Comparison of ENCODE assay signal across 2 fruit fly cellular contexts in genomic region chrX:13781739-13782502, dm6.
A peak's percentile ranks its signal among the peaks of the same experiment; 100 is the strongest.
TF ChIP-seq lines count a peak whose summit lies in the region.

Gene CtsB (minus strand): TSS chrX:13782170.
Gene amrt (plus strand): TSS chrX:13782459.

TF ChIP-seq in whole organism, embryonic, 481 proteins besides CTCF, POLR2A, EP300 and RAD21 (continued from another document and continues in another):
- TF ChIP-seq Myb (GFP tag; optimal IDR thresholded peaks at IDR 0.05; lab: Kevin White, UChicago) = peak; percentile 52
- peak; percentile 62 for TF ChIP-seq CG17829 (tag; optimal IDR thresholded peaks at IDR 0.05; lab: Kevin White, UChicago)
- no peak for TF ChIP-seq pfk (GFP tag; optimal IDR thresholded peaks at IDR 0.05; lab: Kevin White, UChicago)
- no peak for TF ChIP-seq sc (optimal IDR thresholded peaks at IDR 0.05; lab: Kevin White, UChicago)
- no peak for TF ChIP-seq sc (GFP tag; optimal IDR thresholded peaks at IDR 0.05; lab: Kevin White, UChicago)
- TF ChIP-seq ara (GFP tag; IDR thresholded peaks at IDR 0.05; lab: Robert Waterston, UW) = no peak
- no peak for TF ChIP-seq CG18011 (GFP tag; optimal IDR thresholded peaks at IDR 0.05; lab: Kevin White, UChicago)
- peak; percentile 85 for TF ChIP-seq vnd (GFP tag; IDR thresholded peaks at IDR 0.05; lab: Robert Waterston, UW; ENCODE audit: partially characterized antibody)
- TF ChIP-seq Nf-YC (tag; optimal IDR thresholded peaks at IDR 0.05; lab: Kevin White, UChicago) = peak; percentile 52
- TF ChIP-seq chinmo (GFP tag; IDR thresholded peaks at IDR 0.05; lab: Robert Waterston, UW; ENCODE audit: partially characterized antibody) = peak; percentile 72; the same call in 2 of the 4 replicates
- TF ChIP-seq HLH4C (GFP tag; IDR thresholded peaks at IDR 0.05; lab: Robert Waterston, UW; ENCODE audit: partially characterized antibody) = peak; percentile 76
- TF ChIP-seq CG14860 (GFP tag; IDR thresholded peaks at IDR 0.05; lab: Robert Waterston, UW; ENCODE audit: partially characterized antibody) = peak; percentile 75
- no peak for TF ChIP-seq rib (GFP tag; IDR thresholded peaks at IDR 0.05; lab: Robert Waterston, UW)
- TF ChIP-seq CG12769 (tag; optimal IDR thresholded peaks at IDR 0.05; lab: Kevin White, UChicago) = peak; percentile 59
- 0 out of 2 replicates have a peak, but pooled peaks have one; percentile 29 for TF ChIP-seq CG42726 (GFP tag; IDR thresholded peaks at IDR 0.05; lab: Robert Waterston, UW; ENCODE audit: partially characterized antibody)
- TF ChIP-seq CG14014 (GFP tag; IDR thresholded peaks at IDR 0.05; lab: Robert Waterston, UW) = no peak
- TF ChIP-seq CG9437 (GFP tag; optimal IDR thresholded peaks at IDR 0.05; lab: Kevin White, UChicago) = peak; percentile 12
- TF ChIP-seq CG7987 (GFP tag; optimal IDR thresholded peaks at IDR 0.05; lab: Kevin White, UChicago) = no peak
- TF ChIP-seq CG15073 (GFP tag; optimal IDR thresholded peaks at IDR 0.05; lab: Kevin White, UChicago) = no peak
- peak; percentile 28 for TF ChIP-seq gfzf (GFP tag; optimal IDR thresholded peaks at IDR 0.05; lab: Kevin White, UChicago)
- TF ChIP-seq gem (tag; optimal IDR thresholded peaks at IDR 0.05; lab: Kevin White, UChicago) = peak; percentile 47
- peak; percentile 20 for TF ChIP-seq CG9876 (GFP tag; optimal IDR thresholded peaks at IDR 0.05; lab: Kevin White, UChicago)
- TF ChIP-seq CoRest (tag; optimal IDR thresholded peaks at IDR 0.05; lab: Kevin White, UChicago) = peak; percentile 65
- TF ChIP-seq CG17328 (GFP tag; IDR thresholded peaks at IDR 0.05; lab: Robert Waterston, UW) = no peak
- no peak for TF ChIP-seq H15 (GFP tag; IDR thresholded peaks at IDR 0.05; lab: Robert Waterston, UW)
- TF ChIP-seq CG1792 (GFP tag; optimal IDR thresholded peaks at IDR 0.05; lab: Kevin White, UChicago) = peak; percentile 42
- no peak for TF ChIP-seq onecut (GFP tag; IDR thresholded peaks at IDR 0.05; lab: Robert Waterston, UW)
- TF ChIP-seq Gsc (GFP tag; IDR thresholded peaks at IDR 0.05; lab: Robert Waterston, UW) = no peak
- no peak for TF ChIP-seq Abd-B (GFP tag; optimal IDR thresholded peaks at IDR 0.05; lab: Kevin White, UChicago)
- no peak for TF ChIP-seq ewg (GFP tag; optimal IDR thresholded peaks at IDR 0.05; lab: Kevin White, UChicago)
- TF ChIP-seq CG34422 (GFP tag; IDR thresholded peaks at IDR 0.05; lab: Robert Waterston, UW) = 0 out of 3 replicates have a peak, but pooled peaks have one; percentile 18
- no peak for TF ChIP-seq Tbp (GFP tag; optimal IDR thresholded peaks at IDR 0.05; lab: Kevin White, UChicago)
- peak; percentile 46 for TF ChIP-seq CG9797 (GFP tag; optimal IDR thresholded peaks at IDR 0.05; lab: Kevin White, UChicago)
- no peak for TF ChIP-seq zf30C (GFP tag; optimal IDR thresholded peaks at IDR 0.05; lab: Kevin White, UChicago)
- peak; percentile 84 for TF ChIP-seq CG13287 (GFP tag; IDR thresholded peaks at IDR 0.05; lab: Robert Waterston, UW; ENCODE audit: partially characterized antibody)
- no peak for TF ChIP-seq Six4 (GFP tag; optimal IDR thresholded peaks at IDR 0.05; lab: Kevin White, UChicago)
- peak; percentile 86 for TF ChIP-seq hkb (optimal IDR thresholded peaks at IDR 0.05; lab: Kevin White, UChicago)
- TF ChIP-seq hkb (GFP tag; IDR thresholded peaks at IDR 0.05; lab: Robert Waterston, UW) = no peak
- 0 out of 2 replicates have a peak, but pooled peaks have one; percentile 7 for TF ChIP-seq CG6689 (GFP tag; IDR thresholded peaks at IDR 0.05; lab: Robert Waterston, UW)
- TF ChIP-seq tup (GFP tag; optimal IDR thresholded peaks at IDR 0.05; lab: Kevin White, UChicago) = no peak
- no peak for TF ChIP-seq CG2875 (GFP tag; optimal IDR thresholded peaks at IDR 0.05; lab: Kevin White, UChicago)
- peak; percentile 95 for TF ChIP-seq CG17186 (GFP tag; optimal IDR thresholded peaks at IDR 0.05; lab: Kevin White, UChicago)
- TF ChIP-seq zen (tag; optimal IDR thresholded peaks at IDR 0.05; lab: Kevin White, UChicago) = peak; percentile 40
- no peak for TF ChIP-seq CG2202 (tag; optimal IDR thresholded peaks at IDR 0.05; lab: Kevin White, UChicago)
- TF ChIP-seq dysf (GFP tag; IDR thresholded peaks at IDR 0.05; lab: Robert Waterston, UW) = peak; percentile 62; the same call in 2 of the 3 replicates
- no peak for TF ChIP-seq CG2199 (GFP tag; IDR thresholded peaks at IDR 0.05; lab: Robert Waterston, UW)
- no peak for TF ChIP-seq kah (GFP tag; optimal IDR thresholded peaks at IDR 0.05; lab: Kevin White, UChicago)
- no peak for TF ChIP-seq CG18619 (GFP tag; optimal IDR thresholded peaks at IDR 0.05; lab: Kevin White, UChicago)
- peak in 1 of 2 experiments; percentile 65 for TF ChIP-seq crp (GFP tag; optimal IDR thresholded peaks at IDR 0.05; lab: Kevin White, UChicago)
- TF ChIP-seq CG33213 (GFP tag; optimal IDR thresholded peaks at IDR 0.05; lab: Kevin White, UChicago) = peak; percentile 21
- no peak for TF ChIP-seq CG11695 (GFP tag; IDR thresholded peaks at IDR 0.05; lab: Robert Waterston, UW)
- peak; percentile 16 for TF ChIP-seq slp2 (GFP tag; optimal IDR thresholded peaks at IDR 0.05; lab: Kevin White, UChicago)
- no peak for TF ChIP-seq D19A (tag; optimal IDR thresholded peaks at IDR 0.05; lab: Kevin White, UChicago)
- no peak for TF ChIP-seq scrt (GFP tag; optimal IDR thresholded peaks at IDR 0.05; lab: Kevin White, UChicago)
- no peak for TF ChIP-seq prd (optimal IDR thresholded peaks at IDR 0.05; lab: Kevin White, UChicago)
- peak; percentile 52; the same call in 1 of the 3 replicates for TF ChIP-seq prd (GFP tag; IDR thresholded peaks at IDR 0.05; lab: Robert Waterston, UW)
- 0 out of 2 replicates have a peak, but pooled peaks have one; percentile 9 for TF ChIP-seq CG4730 (GFP tag; IDR thresholded peaks at IDR 0.05; lab: Robert Waterston, UW)
- TF ChIP-seq twi (tag; optimal IDR thresholded peaks at IDR 0.05; lab: Kevin White, UChicago) = peak; percentile 34
- TF ChIP-seq yki (optimal IDR thresholded peaks at IDR 0.05; lab: Kevin White, UChicago) = no peak
- TF ChIP-seq phol (tag; optimal IDR thresholded peaks at IDR 0.05; lab: Kevin White, UChicago) = peak; percentile 86
- TF ChIP-seq cad (GFP tag; optimal IDR thresholded peaks at IDR 0.05; lab: Kevin White, UChicago) = no peak
- TF ChIP-seq CG9932 (GFP tag; IDR thresholded peaks at IDR 0.05; lab: Robert Waterston, UW) = peak; percentile 68
- TF ChIP-seq CG17912 (GFP tag; optimal IDR thresholded peaks at IDR 0.05; lab: Kevin White, UChicago) = no peak
- TF ChIP-seq Dref (GFP tag; IDR thresholded peaks at IDR 0.05; lab: Robert Waterston, UW) = peak; percentile 55
- no peak for TF ChIP-seq bigmax (GFP tag; optimal IDR thresholded peaks at IDR 0.05; lab: Kevin White, UChicago)

TF ChIP-seq in whole organism, prepupa, 60 proteins besides CTCF, POLR2A, EP300 and RAD21 (continued from another document):
- TF ChIP-seq dac (GFP tag; optimal IDR thresholded peaks at IDR 0.05; lab: Kevin White, UChicago) = peak; percentile 28
- peak; percentile 72 for TF ChIP-seq pdm3 (GFP tag; optimal IDR thresholded peaks at IDR 0.05; lab: Kevin White, UChicago)
- no peak; the same call in 1 of the 2 replicates for TF ChIP-seq CG11294 (GFP tag; IDR thresholded peaks at IDR 0.05; lab: Robert Waterston, UW)
- peak; percentile 62 for TF ChIP-seq Met (GFP tag; optimal IDR thresholded peaks at IDR 0.05; lab: Kevin White, UChicago)
- peak; percentile 59 for TF ChIP-seq esn (GFP tag; optimal IDR thresholded peaks at IDR 0.05; lab: Kevin White, UChicago)
- TF ChIP-seq CG6854 (GFP tag; optimal IDR thresholded peaks at IDR 0.05; lab: Kevin White, UChicago) = no peak
- TF ChIP-seq Hr4 (GFP tag; optimal IDR thresholded peaks at IDR 0.05; lab: Kevin White, UChicago) = peak; percentile 58
- TF ChIP-seq Hr39 (GFP tag; optimal IDR thresholded peaks at IDR 0.05; lab: Kevin White, UChicago) = peak; percentile 64
- TF ChIP-seq CG1621 (tag; optimal IDR thresholded peaks at IDR 0.05; lab: Kevin White, UChicago) = peak; percentile 26
